Worm (Caenorhabditis elegans) whole organism, early embryonic: ENCODE measurements around the gene cept-1.

ENCODE experiments used
- B0310.2 ChIP-seq: sonication (generic microtip); optimal IDR thresholded peaks from 2 replicates; lab custom pipeline; 2016; ENCODE audit warnings: mild to moderate bottlenecking, missing genetic modification characterization, missing compliant biosample characterization
- F13C5.2 ChIP-seq: sonication (generic microtip); optimal IDR thresholded peaks from 2 replicates; lab custom pipeline; 2017; ENCODE audit warnings: mild to moderate bottlenecking, missing genetic modification characterization, inconsistent platforms, missing compliant biosample characterization
- aly-1 ChIP-seq: sonication (generic microtip); optimal IDR thresholded peaks from 2 replicates; lab custom pipeline; 2016; ENCODE audit warnings: missing genetic modification characterization, missing compliant biosample characterization
- ama-1 ChIP-seq: fragments of 150-350 bp; optimal IDR thresholded peaks from 2 replicates; lab custom pipeline; 2014
- ceh-13 ChIP-seq: fragments of 200-800 bp; sonication (Bioruptor generic); optimal IDR thresholded peaks from 2 replicates; lab custom pipeline; 2018; ENCODE audit warnings: mild to moderate bottlenecking, missing genetic modification characterization, missing compliant biosample characterization
- ceh-36 ChIP-seq: sonication (generic microtip); optimal IDR thresholded peaks from 2 replicates; lab custom pipeline; 2016; ENCODE audit warnings: missing genetic modification characterization, inconsistent platforms, missing compliant biosample characterization
- ets-7 ChIP-seq: sonication (generic microtip); optimal IDR thresholded peaks from 2 replicates; lab custom pipeline; 2016; ENCODE audit warnings: missing genotype, missing genetic modification characterization, missing compliant biosample characterization
- flt-1 ChIP-seq: fragments of 200-800 bp; sonication (Bioruptor generic); IDR thresholded peaks from 2 replicates; pipeline ENCODE4 v1.3.6; 2022; ENCODE audit warnings: missing genetic modification characterization, missing compliant biosample characterization
- hmbx-1 ChIP-seq: sonication (generic microtip); optimal IDR thresholded peaks from 2 replicates; lab custom pipeline; 2016; ENCODE audit warnings: mild to moderate bottlenecking, missing genetic modification characterization, missing compliant biosample characterization
- hmg-4 ChIP-seq: fragments of 200-800 bp; sonication (Bioruptor generic); optimal IDR thresholded peaks from 2 replicates; lab custom pipeline; 2018; ENCODE audit warnings: mild to moderate bottlenecking, missing genetic modification characterization, missing compliant biosample characterization
- hnd-1 ChIP-seq: sonication (generic microtip); optimal IDR thresholded peaks from 2 replicates; lab custom pipeline; 2016; ENCODE audit warnings: missing genetic modification characterization, missing compliant biosample characterization
- pes-1 ChIP-seq: fragments of 200-800 bp; sonication (Bioruptor generic); IDR thresholded peaks from 2 replicates; pipeline ENCODE4 v1.3.6; 2022; ENCODE audit warnings: missing genetic modification reagents, missing genetic modification characterization, missing compliant biosample characterization
- scrt-1 ChIP-seq: fragments of 200-800 bp; sonication (Bioruptor generic); IDR thresholded peaks from 2 replicates; pipeline ENCODE4 v1.3.6; 2022; ENCODE audit warnings: missing genetic modification characterization, missing compliant biosample characterization
- sea-1 ChIP-seq: fragments of 200-800 bp; sonication (Bioruptor generic); conservative IDR thresholded peaks from 2 replicates; pipeline ENCODE4 v1.3.6; 2022; ENCODE audit warnings: missing genetic modification characterization, missing compliant biosample characterization
- tbx-11 ChIP-seq: fragments of 200-800 bp; sonication (Bioruptor generic); IDR thresholded peaks from 2 replicates; pipeline ENCODE4 v1.3.6; 2022; ENCODE audit warnings: missing genetic modification characterization, missing compliant biosample characterization
- tbx-37 ChIP-seq: fragments of 200-800 bp; sonication (Bioruptor generic); conservative IDR thresholded peaks from 2 replicates; pipeline ENCODE4 v1.3.6; 2022; ENCODE audit warnings: missing genetic modification reagents, missing genetic modification characterization, missing compliant biosample characterization
- tra-4 ChIP-seq: sonication (generic microtip); optimal IDR thresholded peaks from 2 replicates; lab custom pipeline; 2017; ENCODE audit warnings: missing genetic modification characterization, missing compliant biosample characterization

cept-1 gene

ce11 chrX:12761778-12762177 lies at the start of gene cept-1:
cept-1 (plus strand) TSS chrX:12762078.
- TF ChIP-seq flt-1 (GFP tag; lab: Robert Waterston, UW) (no peak), ama-1 (lab: Kevin White, UChicago) (no peak), ceh-13 (no peak), hmbx-1 (tag; lab: Kevin White, UChicago) (no peak)

ce11 chrX:12712353-12712752 lies 49.5 kb upstream of the cept-1 start, which contains the start of gene rgs-2:
rgs-2 (plus strand) TSS chrX:12712653.
- TF ChIP-seq scrt-1 (GFP tag; lab: Robert Waterston, UW) (no peak), B0310.2 (tag; lab: Kevin White, UChicago) (no peak), pes-1 (GFP tag; lab: Robert Waterston, UW) (no peak)

ce11 chrX:12713014-12713413 lies 48.9 kb upstream of the cept-1 start:
- TF ChIP-seq tra-4 (tag; lab: Kevin White, UChicago) (no peak), ceh-36 (tag; lab: Kevin White, UChicago) (no peak), hmbx-1 (tag; lab: Kevin White, UChicago) (no peak), ceh-13 (no peak), flt-1 (GFP tag; lab: Robert Waterston, UW) (no peak), hmg-4 (GFP tag; lab: Kevin White, UChicago) (no peak), tbx-37 (GFP tag; lab: Robert Waterston, UW) (no peak), ama-1 (lab: Kevin White, UChicago) (no peak), hnd-1 (tag; lab: Kevin White, UChicago) (no peak), pes-1 (GFP tag; lab: Robert Waterston, UW) (no peak), aly-1 (no peak)

ce11 chrX:12721429-12721828 lies 40.4 kb upstream of the cept-1 start:
- no peak for TF ChIP-seq ets-7
- TF ChIP-seq B0310.2 (tag; lab: Kevin White, UChicago): no peak
- TF ChIP-seq pes-1 (GFP tag; lab: Robert Waterston, UW): no peak
- TF ChIP-seq hmbx-1 (tag; lab: Kevin White, UChicago): no peak
- TF ChIP-seq ama-1 (lab: Kevin White, UChicago): no peak
- TF ChIP-seq aly-1: no peak
- TF ChIP-seq F13C5.2 (tag; lab: Kevin White, UChicago): no peak
- no peak for TF ChIP-seq scrt-1 (GFP tag; lab: Robert Waterston, UW)

ce11 chrX:12726129-12726528 lies 35.7 kb upstream of the cept-1 start:
- no peak for TF ChIP-seq sea-1 (GFP tag; lab: Robert Waterston, UW)
- TF ChIP-seq hnd-1 (tag; lab: Kevin White, UChicago): no peak
- no peak for TF ChIP-seq tbx-37 (GFP tag; lab: Robert Waterston, UW)
- TF ChIP-seq tra-4 (tag; lab: Kevin White, UChicago): no peak
- no peak for TF ChIP-seq tbx-11 (GFP tag; lab: Robert Waterston, UW)
- TF ChIP-seq hmg-4 (GFP tag; lab: Kevin White, UChicago): no peak
- no peak for TF ChIP-seq ceh-13
- TF ChIP-seq F13C5.2 (tag; lab: Kevin White, UChicago): no peak
- TF ChIP-seq ets-7: no peak
- TF ChIP-seq flt-1 (GFP tag; lab: Robert Waterston, UW): no peak
- TF ChIP-seq ceh-36 (tag; lab: Kevin White, UChicago): no peak
- no peak for TF ChIP-seq hmbx-1 (tag; lab: Kevin White, UChicago)
- TF ChIP-seq scrt-1 (GFP tag; lab: Robert Waterston, UW): no peak
- no peak for TF ChIP-seq ama-1 (lab: Kevin White, UChicago)
- TF ChIP-seq aly-1: no peak
- no peak for TF ChIP-seq pes-1 (GFP tag; lab: Robert Waterston, UW)
- no peak for TF ChIP-seq B0310.2 (tag; lab: Kevin White, UChicago)

- TF ChIP-seq hmg-4 (GFP tag; lab: Kevin White, UChicago) (no peak), aly-1 (no peak), ama-1 (lab: Kevin White, UChicago) (no peak), ceh-13 (no peak), tbx-11 (GFP tag; lab: Robert Waterston, UW) (no peak), sea-1 (GFP tag; lab: Robert Waterston, UW) (no peak), hnd-1 (tag; lab: Kevin White, UChicago) (no peak), F13C5.2 (tag; lab: Kevin White, UChicago) (no peak), hmbx-1 (tag; lab: Kevin White, UChicago) (no peak), tbx-37 (GFP tag; lab: Robert Waterston, UW) (no peak), B0310.2 (tag; lab: Kevin White, UChicago) (no peak), scrt-1 (GFP tag; lab: Robert Waterston, UW) (no peak)
Observed at ce11 chrX:12730075-12730474, 31.8 kb upstream of the cept-1 start.

- TF ChIP-seq hmbx-1 (tag; lab: Kevin White, UChicago) (no peak), tbx-37 (GFP tag; lab: Robert Waterston, UW) (no peak), ama-1 (lab: Kevin White, UChicago) (no peak), hnd-1 (tag; lab: Kevin White, UChicago) (no peak), ceh-13 (no peak), F13C5.2 (tag; lab: Kevin White, UChicago) (no peak), flt-1 (GFP tag; lab: Robert Waterston, UW) (no peak), ets-7 (no peak), aly-1 (no peak), B0310.2 (tag; lab: Kevin White, UChicago) (no peak)
Observed at ce11 chrX:12731188-12731857, 30.6 kb upstream of the cept-1 start, which contains the start of gene pgp-12. pgp-12 (plus strand) TSS chrX:12731807.

- TF ChIP-seq flt-1 (GFP tag; lab: Robert Waterston, UW): no peak
Observed at ce11 chrX:12738454-12738853, 23.4 kb upstream of the cept-1 start, which contains the start of gene pgp-13. pgp-13 (plus strand) TSS chrX:12738754.
